Worm (Caenorhabditis elegans) whole organism, L3 larva: ENCODE measurements around the gene ztf-28.
A peak's percentile ranks its signal among the peaks of the same experiment; 100 is the strongest.

Experiments used
- R02D3.7 ChIP-seq: fragments of 150-350 bp; optimal IDR thresholded peaks from 2 replicates; lab custom pipeline; 2014; ENCODE audit warnings: missing biosample characterization, missing genetic modification characterization
- aly-2 ChIP-seq: fragments of 150-350 bp; optimal IDR thresholded peaks from 2 replicates; lab custom pipeline; 2014; ENCODE audit warnings: missing biosample characterization, missing genetic modification characterization
- ama-1 ChIP-seq: fragments of 150-350 bp; optimal IDR thresholded peaks from 2 replicates; lab custom pipeline; 2018
- ceh-82 ChIP-seq: fragments of 150-350 bp; optimal IDR thresholded peaks from 2 replicates; lab custom pipeline; 2014; ENCODE audit warnings: missing biosample characterization, missing genetic modification characterization
- ceh-9 ChIP-seq: sonication (generic microtip); optimal IDR thresholded peaks from 2 replicates; lab custom pipeline; 2018; ENCODE audit warnings: missing biosample characterization, missing genetic modification characterization
- daf-12 ChIP-seq: fragments of 150-350 bp; optimal IDR thresholded peaks from 2 replicates; lab custom pipeline; 2014; ENCODE audit warnings: missing biosample characterization, missing genetic modification reagents, missing genetic modification characterization
- egl-27 ChIP-seq: sonication (generic microtip); optimal IDR thresholded peaks from 4 replicates; lab custom pipeline; 2017; ENCODE audit warnings: missing biosample characterization, missing genetic modification reagents, missing genetic modification characterization
- egl-5 ChIP-seq: fragments of 150-350 bp; optimal IDR thresholded peaks from 2 replicates; lab custom pipeline; 2017; ENCODE audit warnings: missing biosample characterization, missing genetic modification reagents, missing genetic modification characterization, inconsistent platforms
- elt-2 ChIP-seq: sonication (generic microtip); optimal IDR thresholded peaks from 2 replicates; lab custom pipeline; 2016; ENCODE audit warnings: missing genetic modification reagents, mild to moderate bottlenecking, missing genetic modification characterization, missing compliant biosample characterization
- eor-1 ChIP-seq, 2 experiments: fragments of 150-350 bp; optimal IDR thresholded peaks; 2 replicates each; lab custom pipeline; 2014 to 2018; ENCODE audit warnings: missing biosample characterization in 2 of 2, missing genetic modification characterization in 2 of 2
- fkh-10 ChIP-seq: sonication (generic microtip); optimal IDR thresholded peaks from 2 replicates; lab custom pipeline; 2017; ENCODE audit warnings: missing biosample characterization, missing genetic modification reagents, missing genetic modification characterization
- hmg-11 ChIP-seq: sonication (generic microtip); optimal IDR thresholded peaks from 2 replicates; lab custom pipeline; 2016; ENCODE audit warnings: missing genetic modification characterization, missing compliant biosample characterization
- jun-1 ChIP-seq: fragments of 150-350 bp; optimal IDR thresholded peaks from 2 replicates; lab custom pipeline; 2014; ENCODE audit warnings: missing biosample characterization, missing genetic modification reagents, missing genetic modification characterization
- lin-15B ChIP-seq: fragments of 150-350 bp; optimal IDR thresholded peaks from 2 replicates; lab custom pipeline; 2014; ENCODE audit warnings: missing biosample characterization, missing genetic modification characterization
- lin-39 ChIP-seq: fragments of 150-350 bp; optimal IDR thresholded peaks from 2 replicates; lab custom pipeline; 2018; ENCODE audit warnings: missing biosample characterization, missing genetic modification reagents, missing genetic modification characterization
- lsy-12 ChIP-seq: sonication (generic microtip); optimal IDR thresholded peaks from 2 replicates; lab custom pipeline; 2016; ENCODE audit warnings: mild to moderate bottlenecking, missing genetic modification characterization, missing compliant biosample characterization
- nfya-1 ChIP-seq: sonication (generic microtip); optimal IDR thresholded peaks from 2 replicates; lab custom pipeline; 2017; ENCODE audit warnings: missing genetic modification characterization, mild to moderate bottlenecking, missing compliant biosample characterization, antibody characterized with exemption, moderate library complexity; ENCODE audit not compliant: insufficient read depth
- nhr-11 ChIP-seq: fragments of 150-350 bp; optimal IDR thresholded peaks from 2 replicates; lab custom pipeline; 2014; ENCODE audit warnings: missing biosample characterization, missing genetic modification characterization
- nhr-12 ChIP-seq: fragments of 150-350 bp; optimal IDR thresholded peaks from 2 replicates; lab custom pipeline; 2014; ENCODE audit warnings: missing biosample characterization, missing genetic modification characterization
- nhr-23 ChIP-seq: fragments of 150-350 bp; optimal IDR thresholded peaks from 2 replicates; lab custom pipeline; 2014; ENCODE audit warnings: missing biosample characterization, missing genetic modification reagents, missing genetic modification characterization
- nhr-25 ChIP-seq: sonication (generic microtip); optimal IDR thresholded peaks from 2 replicates; lab custom pipeline; 2017; ENCODE audit warnings: missing biosample characterization, missing genetic modification characterization
- nhr-28 ChIP-seq: fragments of 150-350 bp; optimal IDR thresholded peaks from 2 replicates; lab custom pipeline; 2014; ENCODE audit warnings: missing biosample characterization, missing genetic modification characterization
- nhr-43 ChIP-seq: sonication (generic microtip); optimal IDR thresholded peaks from 2 replicates; lab custom pipeline; 2016; ENCODE audit warnings: mild to moderate bottlenecking, missing genetic modification characterization, missing compliant biosample characterization; ENCODE audit not compliant: poor library complexity, severe bottlenecking
- pha-4 ChIP-seq: fragments of 150-350 bp; optimal IDR thresholded peaks from 2 replicates; lab custom pipeline; 2014; ENCODE audit warnings: missing biosample characterization, missing genetic modification reagents, missing genetic modification characterization
- pqm-1 ChIP-seq: fragments of 150-350 bp; optimal IDR thresholded peaks from 2 replicates; lab custom pipeline; 2017; ENCODE audit warnings: missing biosample characterization, missing genetic modification characterization, inconsistent platforms
- sea-2 ChIP-seq: fragments of 150-350 bp; sonication (generic microtip); optimal IDR thresholded peaks from 4 replicates; lab custom pipeline; 2014; ENCODE audit warnings: missing biosample characterization, missing genetic modification reagents, missing genetic modification characterization
- skn-1 ChIP-seq: fragments of 150-350 bp; optimal IDR thresholded peaks from 2 replicates; lab custom pipeline; 2014; ENCODE audit warnings: missing biosample characterization, missing genetic modification characterization
- snpc-4 ChIP-seq: fragments of 150-350 bp; optimal IDR thresholded peaks from 2 replicates; lab custom pipeline; 2014; ENCODE audit warnings: missing biosample characterization, missing genetic modification characterization
- tbx-2 ChIP-seq: sonication (generic microtip); optimal IDR thresholded peaks from 2 replicates; lab custom pipeline; 2016; ENCODE audit warnings: mild to moderate bottlenecking, missing genetic modification characterization, missing compliant biosample characterization
- unc-39 ChIP-seq: sonication (generic microtip); optimal IDR thresholded peaks from 4 replicates; lab custom pipeline; 2017; ENCODE audit warnings: missing biosample characterization, missing genetic modification characterization
- unc-62 ChIP-seq: fragments of 150-350 bp; sonication (generic microtip); optimal IDR thresholded peaks from 4 replicates; lab custom pipeline; 2014; ENCODE audit warnings: missing biosample characterization, missing genetic modification reagents, missing genetic modification characterization
- zag-1 ChIP-seq: fragments of 150-350 bp; optimal IDR thresholded peaks from 2 replicates; lab custom pipeline; 2014; ENCODE audit warnings: missing biosample characterization, missing genetic modification characterization
- ztf-11 ChIP-seq: fragments of 150-350 bp; optimal IDR thresholded peaks from 2 replicates; lab custom pipeline; 2014; ENCODE audit warnings: missing biosample characterization, missing genetic modification characterization
- ztf-4 ChIP-seq: fragments of 150-350 bp; optimal IDR thresholded peaks from 2 replicates; lab custom pipeline; 2014; ENCODE audit warnings: missing biosample characterization, missing genetic modification characterization

The ztf-28 gene

ce11 chrV:2122517-2122916, 32.0 kb downstream of the ztf-28 start, which contains the start of gene F22F7.2:
F22F7.2 (plus strand) TSS chrV:2122782.
- TF ChIP-seq unc-39 (tag; lab: Kevin White, UChicago) (no peak), skn-1 (tag; lab: Kevin White, UChicago) (no peak), nfya-1 (tag; lab: Kevin White, UChicago) (peak; percentile 3), pqm-1 (tag; lab: Kevin White, UChicago) (peak; percentile 31), ceh-9 (tag; lab: Kevin White, UChicago) (no peak), elt-2 (peak; percentile 52), fkh-10 (GFP tag; lab: Kevin White, UChicago) (no peak)

ce11 chrV:2123164-2123563, 32.7 kb downstream of the ztf-28 start:
- TF ChIP-seq elt-2 (peak; percentile 84), pqm-1 (tag; lab: Kevin White, UChicago) (peak; percentile 72), nhr-43 (no peak), lsy-12 (tag; lab: Kevin White, UChicago) (no peak)
- TF ChIP-seq, all 47 proteins: peak for 2

ce11 chrV:2126554-2126953, 36.1 kb downstream of the ztf-28 start:
- TF ChIP-seq unc-62 (GFP tag; lab: Kevin White, UChicago) (no peak), tbx-2 (tag; lab: Kevin White, UChicago) (no peak), lin-39 (tag; lab: Kevin White, UChicago) (peak; percentile 11), skn-1 (tag; lab: Kevin White, UChicago) (no peak), elt-2 (peak; percentile 21), egl-5 (no peak), ceh-82 (tag; lab: Kevin White, UChicago) (no peak)

- TF ChIP-seq nhr-12 (tag; lab: Kevin White, UChicago) (no peak), lsy-12 (tag; lab: Kevin White, UChicago) (peak; percentile 66), lin-15B (tag; lab: Kevin White, UChicago) (peak; percentile 73), nhr-28 (tag; lab: Kevin White, UChicago) (no peak), egl-27 (tag; lab: Kevin White, UChicago) (no peak), pha-4 (tag; lab: Kevin White, UChicago) (peak; percentile 57), ceh-82 (tag; lab: Kevin White, UChicago) (no peak), elt-2 (no peak), nhr-43 (peak; percentile 83), snpc-4 (tag; lab: Kevin White, UChicago) (peak; percentile 30), nfya-1 (tag; lab: Kevin White, UChicago) (peak; percentile 65), zag-1 (tag; lab: Kevin White, UChicago) (no peak), R02D3.7 (tag; lab: Kevin White, UChicago) (peak; percentile 6), nhr-25 (tag; lab: Kevin White, UChicago) (peak; percentile 32), daf-12 (tag; lab: Kevin White, UChicago) (no peak), nhr-23 (tag; lab: Kevin White, UChicago) (peak; percentile 55), eor-1 (tag; optimal IDR thresholded peaks at IDR 0.05; lab: Kevin White, UChicago) (peak in 1 of 2 experiments; percentile 44), ztf-11 (no peak), nhr-11 (no peak), aly-2 (tag; lab: Kevin White, UChicago) (no peak), hmg-11 (no peak), ceh-9 (tag; lab: Kevin White, UChicago) (no peak), sea-2 (GFP tag; lab: Kevin White, UChicago) (no peak), pqm-1 (tag; lab: Kevin White, UChicago) (peak; percentile 25), jun-1 (tag; lab: Kevin White, UChicago) (no peak), ztf-4 (no peak), fkh-10 (GFP tag; lab: Kevin White, UChicago) (peak; percentile 4), unc-39 (tag; lab: Kevin White, UChicago) (no peak)
Measured at ce11 chrV:2126996-2127585, 36.6 kb downstream of the ztf-28 start, which contains the start of gene ldp-1. ldp-1 (plus strand) TSS chrV:2127535.

ce11 chrV:2132675-2133074, 42.2 kb downstream of the ztf-28 start:
- TF ChIP-seq hmg-11 (peak; percentile 12), ama-1 (lab: Kevin White, UChicago) (no peak)
